Worm (Caenorhabditis elegans): Measurements from ENCODE around the gene glt-1.

The glt-1 gene

ce11 chrX:3463875-3464274, 32.0 kb upstream of the glt-1 start:
- no peak for TF ChIP-seq attf-4 (tag; optimal IDR thresholded peaks at IDR 0.05)
- peak in 1 of 2 experiments; percentile 42 for TF ChIP-seq unc-62 (GFP tag; optimal IDR thresholded peaks at IDR 0.05 in 1 of 2)
- TF ChIP-seq unc-62 (tag; optimal IDR thresholded peaks at IDR 0.05), result no peak

- TF ChIP-seq saeg-2 (GFP tag; IDR thresholded peaks at IDR 0.05) (0 out of 2 replicates have a peak, but pooled peaks have one; percentile 21), gei-8 (GFP tag; optimal IDR thresholded peaks at IDR 0.05) (no peak)
Measured at ce11 chrX:3464309-3465038, 31.4 kb upstream of the glt-1 start.

ce11 chrX:3465785-3466184, 30.0 kb upstream of the glt-1 start, which contains the start of the genes ZK377.15 and sax-3:
Gene ZK377.15, minus strand, starts transcription at chrX:3465885.
Gene sax-3, minus strand, starts transcription at chrX:3465927.
- TF ChIP-seq spr-1 (tag; optimal IDR thresholded peaks at IDR 0.05) (no peak), nhr-41 (GFP tag; IDR thresholded peaks at IDR 0.05) (no peak), aly-2 (tag; optimal IDR thresholded peaks at IDR 0.05) (no peak), D1046.2 (GFP tag; IDR thresholded peaks at IDR 0.05) (no peak), lin-1 (GFP tag; IDR thresholded peaks at IDR 0.05) (no peak)

ce11 chrX:3467004-3467761, 28.6 kb upstream of the glt-1 start:
- TF ChIP-seq spr-3 (GFP tag; optimal IDR thresholded peaks at IDR 0.05) (no peak), dpl-1 (GFP tag; optimal IDR thresholded peaks at IDR 0.05) (no peak), spr-1 (tag; optimal IDR thresholded peaks at IDR 0.05) (no peak), tag-97 (GFP tag; IDR thresholded peaks at IDR 0.05) (no peak), zfp-2 (tag; optimal IDR thresholded peaks at IDR 0.05) (no peak), ceh-62 (tag; optimal IDR thresholded peaks at IDR 0.05) (no peak), pqm-1 (tag; optimal IDR thresholded peaks at IDR 0.05) (no peak), nhr-76 (tag; optimal IDR thresholded peaks at IDR 0.05) (no peak), aly-2 (tag; optimal IDR thresholded peaks at IDR 0.05) (no peak), hlh-30 (tag; optimal IDR thresholded peaks at IDR 0.05; ENCODE audit: insufficient read depth) (no peak), php-3 (GFP tag; IDR thresholded peaks at IDR 0.05) (no peak), ztf-11 (tag; optimal IDR thresholded peaks at IDR 0.05) (no peak), pha-4 (GFP tag; IDR thresholded peaks at IDR 0.05) (no peak), pha-4 (tag; optimal IDR thresholded peaks at IDR 0.05) (no peak), daf-16 (GFP tag; optimal IDR thresholded peaks at IDR 0.05) (no peak), daf-16 (tag; optimal IDR thresholded peaks at IDR 0.05) (no peak), mdl-1 (tag; optimal IDR thresholded peaks at IDR 0.05) (no peak)

- TF ChIP-seq cey-2 (tag; optimal IDR thresholded peaks at IDR 0.05; ENCODE audit: borderline replicate concordance, insufficient read depth) (no peak), set-16 (GFP tag; IDR thresholded peaks at IDR 0.05) (peak; percentile 66), F26F4.8 (GFP tag; conservative IDR thresholded peaks at IDR 0.05) (no peak), daf-12 (tag; optimal IDR thresholded peaks at IDR 0.05) (no peak), madf-9 (GFP tag; conservative IDR thresholded peaks at IDR 0.05) (no peak), ama-1 (optimal IDR thresholded peaks at IDR 0.05) (no peak), sdz-12 (GFP tag; optimal IDR thresholded peaks at IDR 0.05) (no peak), aha-1 (tag) (peak; percentile 79), lin-29 (GFP tag; IDR thresholded peaks at IDR 0.05) (no peak), pqm-1 (tag; optimal IDR thresholded peaks at IDR 0.05) (no peak), Y5F2A.4 (GFP tag; optimal IDR thresholded peaks at IDR 0.05) (no peak), pha-4 (GFP tag; IDR thresholded peaks at IDR 0.05) (no peak), pha-4 (tag; optimal IDR thresholded peaks at IDR 0.05) (no peak), nhr-102 (tag; optimal IDR thresholded peaks at IDR 0.05) (no peak), hlh-30 (tag; optimal IDR thresholded peaks at IDR 0.05; ENCODE audit: insufficient read depth) (peak; percentile 15), lim-7 (GFP tag; IDR thresholded peaks at IDR 0.05) (no peak), aly-2 (tag; optimal IDR thresholded peaks at IDR 0.05) (no peak), arid-1 (GFP tag; conservative IDR thresholded peaks at IDR 0.05) (no peak), snpc-1.2 (GFP tag; IDR thresholded peaks at IDR 0.05) (no peak), mep-1 (tag; optimal IDR thresholded peaks at IDR 0.05) (no peak), dmd-6 (GFP tag; IDR thresholded peaks at IDR 0.05) (no peak), D1046.2 (GFP tag; IDR thresholded peaks at IDR 0.05) (no peak), hmg-1.1 (GFP tag; IDR thresholded peaks at IDR 0.05) (no peak), hlh-11 (tag; optimal IDR thresholded peaks at IDR 0.05) (peak; percentile 10)
Measured at ce11 chrX:3467958-3468357, 27.9 kb upstream of the glt-1 start.

Data from whole organism, L4 larva.